Worm (Caenorhabditis elegans): Measurements from ENCODE around the gene srh-279.

The srh-279 gene

ce11 chrV:16174109-16174508 is 18.1 kb upstream of the srh-279 start:
- TF ChIP-seq T26A5.8 (tag; optimal IDR thresholded peaks at IDR 0.05) (no peak), ceh-91 (GFP tag; IDR thresholded peaks at IDR 0.05) (no peak)

ce11 chrV:16175227-16175626 is 17.0 kb upstream of the srh-279 start:
- TF ChIP-seq nhr-80 (tag; optimal IDR thresholded peaks at IDR 0.05) (peak; percentile 32), lir-1 (GFP tag; conservative IDR thresholded peaks at IDR 0.05) (no peak)

ce11 chrV:16175757-16176156 is 16.5 kb upstream of the srh-279 start, which contains the start of gene cyp-33D1:
cyp-33D1 (minus strand) TSS chrV:16175857.
- TF ChIP-seq D2030.7 (GFP tag; IDR thresholded peaks at IDR 0.05) (no peak), ztf-3 (GFP tag; optimal IDR thresholded peaks at IDR 0.05) (no peak)

DNA sequence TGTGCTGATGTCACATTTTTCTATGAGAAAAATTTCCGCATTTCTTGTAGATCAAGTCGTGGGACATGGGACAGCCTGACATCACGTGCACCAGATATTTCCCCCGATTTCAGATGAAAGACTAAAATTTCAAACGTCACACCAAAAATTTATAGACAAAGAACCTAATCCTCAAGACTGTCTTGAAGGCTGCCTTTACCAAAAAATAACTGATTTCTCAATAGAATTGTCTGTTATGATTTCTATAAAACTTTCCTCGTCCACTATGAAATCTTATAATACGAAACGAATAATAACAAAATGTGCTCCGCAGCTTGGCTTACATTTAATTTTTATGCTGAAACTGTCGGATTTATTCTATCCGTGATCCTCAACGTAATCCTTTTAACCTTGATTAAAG is 11.9 kb upstream of the srh-279 start, which contains the start of gene str-106:
Gene str-106, plus strand, starts transcription at position 301 of the 400 bp plus-strand sequence.
- no peak for TF ChIP-seq ekl-4 (GFP tag; IDR thresholded peaks at IDR 0.05)
- no peak for TF ChIP-seq ceh-40 (GFP tag; IDR thresholded peaks at IDR 0.05)
- no peak for TF ChIP-seq ztf-28 (GFP tag; IDR thresholded peaks at IDR 0.05)
- TF ChIP-seq F39B2.1 (GFP tag; IDR thresholded peaks at IDR 0.05), result no peak

ce11 chrV:16182110-16182509 is 10.1 kb upstream of the srh-279 start, which contains the start of gene srz-13:
srz-13 (plus strand) TSS chrV:16182410.
- no peak for TF ChIP-seq attf-5 (GFP tag; optimal IDR thresholded peaks at IDR 0.05)
- no peak for TF ChIP-seq hlh-26 (GFP tag; conservative IDR thresholded peaks at IDR 0.05)
- TF ChIP-seq madf-8 (GFP tag; conservative IDR thresholded peaks at IDR 0.05), result no peak
- TF ChIP-seq ztf-6 (GFP tag; IDR thresholded peaks at IDR 0.05), result no peak
- no peak for TF ChIP-seq him-1 (tag; optimal IDR thresholded peaks at IDR 0.05)
- no peak for TF ChIP-seq sdz-38 (tag; optimal IDR thresholded peaks at IDR 0.05)
- TF ChIP-seq rcor-1 (GFP tag; IDR thresholded peaks at IDR 0.05), result no peak
- no peak for TF ChIP-seq aptf-3 (GFP tag; IDR thresholded peaks at IDR 0.05)
- no peak for TF ChIP-seq bed-1 (GFP tag; IDR thresholded peaks at IDR 0.05)
- TF ChIP-seq ztf-26 (tag; optimal IDR thresholded peaks at IDR 0.05), result no peak
- no peak for TF ChIP-seq sptf-2 (GFP tag; optimal IDR thresholded peaks at IDR 0.05)
- no peak for TF ChIP-seq akir-1 (GFP tag; optimal IDR thresholded peaks at IDR 0.05)
- no peak for TF ChIP-seq B0336.3 (GFP tag; IDR thresholded peaks at IDR 0.05)
- TF ChIP-seq lin-26 (GFP tag; IDR thresholded peaks at IDR 0.05), result no peak

- TF ChIP-seq Y56A3A.18 (GFP tag; IDR thresholded peaks at IDR 0.05), result no peak
Measured at ce11 chrV:16182918-16183317, 9.3 kb upstream of the srh-279 start, which contains the start of gene srh-277. srh-277 (plus strand) TSS chrV:16183218.

- TF ChIP-seq ceh-91 (GFP tag; IDR thresholded peaks at IDR 0.05), result no peak
- TF ChIP-seq lin-26 (GFP tag; IDR thresholded peaks at IDR 0.05), result no peak
- no peak for TF ChIP-seq attf-6 (GFP tag; IDR thresholded peaks at IDR 0.05)
- TF ChIP-seq egl-44 (GFP tag; IDR thresholded peaks at IDR 0.05), result no peak
- no peak for TF ChIP-seq lsl-1 (GFP tag; optimal IDR thresholded peaks at IDR 0.05)
Measured at ce11 chrV:16183357-16183756, 8.9 kb upstream of the srh-279 start, which contains the start of gene srz-14. srz-14 (plus strand) TSS chrV:16183657.

ce11 chrV:16190485-16190884 is 1.7 kb upstream of the srh-279 start, which contains the start of gene srh-281:
srh-281 (plus strand) TSS chrV:16190785.
- TF ChIP-seq lag-1 (GFP tag; IDR thresholded peaks at IDR 0.05), result no peak
- TF ChIP-seq ceh-40 (GFP tag; IDR thresholded peaks at IDR 0.05), result no peak
- TF ChIP-seq tbp1 (GFP tag; optimal IDR thresholded peaks at IDR 0.05), result no peak
- TF ChIP-seq attf-3 (GFP tag; conservative IDR thresholded peaks at IDR 0.05), result no peak
- no peak for TF ChIP-seq xnd-1 (tag; optimal IDR thresholded peaks at IDR 0.05)
- TF ChIP-seq B0261.1 (tag; optimal IDR thresholded peaks at IDR 0.05), result no peak
- TF ChIP-seq madf-6 (GFP tag; IDR thresholded peaks at IDR 0.05), result no peak
- no peak for TF ChIP-seq ztf-25 (GFP tag; IDR thresholded peaks at IDR 0.05)
- TF ChIP-seq F23B12.7 (tag; optimal IDR thresholded peaks at IDR 0.05; ENCODE audit: insufficient read depth), result no peak
- TF ChIP-seq egrh-3 (GFP tag; IDR thresholded peaks at IDR 0.05), result no peak
- no peak for TF ChIP-seq ama-1 (optimal IDR thresholded peaks at IDR 0.05)
- no peak for TF ChIP-seq ama-1 (GFP tag; optimal IDR thresholded peaks at IDR 0.05)
- no peak for TF ChIP-seq F52B5.7 (tag; optimal IDR thresholded peaks at IDR 0.05)
